Worm (Caenorhabditis elegans): ENCODE measurements around the gene pqn-29.

pqn-29 gene

DNA sequence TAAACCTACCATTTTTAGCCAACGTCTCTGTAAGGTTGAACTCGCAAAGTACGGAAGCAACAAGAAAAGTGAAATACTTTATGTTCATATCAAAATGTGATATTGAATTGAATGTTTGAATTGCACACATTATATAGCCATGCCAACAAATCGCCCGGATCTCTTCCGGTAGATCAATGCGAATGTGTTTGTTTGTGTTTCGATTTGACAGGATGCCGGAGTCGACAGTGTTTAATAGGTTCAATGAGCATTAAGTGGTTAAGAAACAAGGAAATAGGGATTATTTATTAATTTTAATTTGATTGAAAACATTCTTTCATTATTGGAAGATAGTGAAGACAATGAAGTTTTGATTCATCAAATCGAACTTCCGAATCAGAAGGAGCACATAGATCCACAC, at the start of gene pqn-29:
Gene pqn-29, minus strand, starts transcription at position 101 of the 400 bp plus-strand sequence.
- no peak for TF ChIP-seq unc-62 (GFP tag; optimal IDR thresholded peaks at IDR 0.05)

DNA sequence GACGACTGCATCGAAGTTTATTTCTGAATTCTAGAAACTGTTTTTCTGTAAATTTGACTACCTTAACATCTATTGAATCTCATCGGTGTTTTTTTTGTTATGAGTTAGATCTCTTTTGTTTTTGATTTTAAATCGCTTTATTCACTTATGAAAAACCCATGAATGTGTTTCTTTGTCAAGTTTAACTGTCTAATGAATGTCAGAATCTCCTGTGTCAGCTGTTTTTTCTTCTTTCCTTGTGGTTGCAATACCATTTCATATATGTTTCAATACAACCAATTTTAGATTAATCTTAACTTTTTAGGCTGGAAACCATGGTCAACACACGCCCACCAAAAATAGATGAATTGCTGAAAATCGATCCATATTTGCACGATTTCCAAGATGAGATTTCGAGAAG, 48.9 kb upstream of the pqn-29 start, which contains the start of gene T04A8.7:
Gene T04A8.7, plus strand, starts transcription at position 301 of the 400 bp plus-strand sequence.
- TF ChIP-seq unc-62 (GFP tag; optimal IDR thresholded peaks at IDR 0.05) = no peak

DNA sequence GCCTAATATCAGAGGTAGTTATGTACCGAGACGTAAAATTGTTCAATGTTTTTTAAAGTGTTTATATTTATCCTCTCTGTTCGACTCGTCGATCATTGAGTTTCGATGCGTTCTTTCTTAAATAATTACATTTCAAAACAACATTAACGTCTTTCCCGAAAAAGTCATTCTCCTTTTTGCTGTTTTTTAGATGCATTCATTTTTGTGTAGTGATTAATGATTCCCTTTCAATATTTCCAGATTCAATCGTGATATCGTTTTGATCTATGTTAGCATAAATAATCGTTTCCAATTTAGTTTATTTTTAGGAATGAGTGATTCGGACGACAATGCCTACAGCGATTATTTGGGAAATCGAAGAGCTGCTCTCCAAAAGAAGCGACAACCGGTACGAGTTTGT, 47.5 kb upstream of the pqn-29 start, which contains the start of gene T04A8.8:
Gene T04A8.8, plus strand, starts transcription at position 301 of the 400 bp plus-strand sequence.
- TF ChIP-seq unc-62 (GFP tag; optimal IDR thresholded peaks at IDR 0.05) = no peak

DNA sequence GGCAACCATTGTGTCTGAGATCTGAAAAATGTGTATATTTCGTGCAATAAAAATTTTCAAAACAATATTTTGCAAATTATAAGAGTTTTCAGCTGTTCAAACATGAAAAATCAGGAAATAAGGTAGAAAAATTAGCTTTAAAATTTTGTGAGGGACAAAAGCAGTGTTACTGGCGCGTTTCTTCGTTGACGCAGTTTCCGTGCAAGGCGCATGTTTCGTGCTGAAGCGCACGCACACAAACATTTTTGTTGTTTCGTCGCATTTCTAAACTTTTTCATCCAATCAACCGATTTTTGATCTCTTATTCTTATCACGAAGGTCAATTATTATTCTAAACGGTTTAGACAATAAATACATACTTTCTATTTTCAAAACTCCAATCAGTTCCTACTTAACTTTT, 47.1 kb upstream of the pqn-29 start, which contains the start of gene nifk-1:
Gene nifk-1, minus strand, starts transcription at position 27 of the 400 bp plus-strand sequence.
- no peak for TF ChIP-seq unc-62 (GFP tag; optimal IDR thresholded peaks at IDR 0.05)

DNA sequence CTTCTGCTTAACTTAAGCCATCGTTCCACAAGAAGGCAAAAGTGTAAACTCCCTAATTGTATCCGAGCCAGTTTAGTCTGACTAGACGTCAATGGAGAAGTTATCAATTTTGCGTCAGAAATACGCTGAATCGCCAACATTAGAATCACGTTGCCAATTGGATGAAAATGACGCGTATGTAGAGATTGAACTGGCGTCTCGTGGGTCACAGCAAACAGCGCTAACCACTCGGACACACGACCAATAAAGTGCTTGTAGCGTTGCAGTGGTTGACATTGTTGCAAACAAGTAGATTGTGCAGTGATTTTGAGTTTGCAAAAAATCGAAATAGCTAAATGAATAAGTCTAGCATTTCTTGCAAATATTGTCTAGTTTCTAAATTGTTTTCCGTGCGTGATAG, 43.4 kb upstream of the pqn-29 start:
- no peak for TF ChIP-seq unc-62 (GFP tag; optimal IDR thresholded peaks at IDR 0.05)

DNA sequence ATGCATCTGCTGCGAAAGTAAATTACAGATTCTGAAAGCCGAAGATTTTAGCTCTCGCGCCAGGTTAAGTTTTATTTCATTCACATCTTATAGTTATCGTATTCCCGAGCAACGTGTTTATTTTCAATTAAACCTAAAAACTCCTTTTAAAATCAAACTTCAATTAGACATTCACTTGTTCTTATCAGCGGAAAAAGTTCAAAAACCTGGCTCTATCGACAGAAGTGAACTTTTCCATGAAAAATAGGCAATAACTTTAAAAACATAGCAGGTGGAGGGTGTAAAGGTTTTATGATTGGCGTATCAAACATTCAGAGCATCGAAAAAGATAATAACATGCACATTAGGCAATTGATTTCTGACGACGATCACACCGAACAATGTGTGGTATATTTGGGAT, 42.8 kb upstream of the pqn-29 start, which contains the start of gene ppat-1:
Gene ppat-1, plus strand, starts transcription at position 316 of the 400 bp plus-strand sequence.
- TF ChIP-seq unc-62 (GFP tag; optimal IDR thresholded peaks at IDR 0.05) = no peak

DNA sequence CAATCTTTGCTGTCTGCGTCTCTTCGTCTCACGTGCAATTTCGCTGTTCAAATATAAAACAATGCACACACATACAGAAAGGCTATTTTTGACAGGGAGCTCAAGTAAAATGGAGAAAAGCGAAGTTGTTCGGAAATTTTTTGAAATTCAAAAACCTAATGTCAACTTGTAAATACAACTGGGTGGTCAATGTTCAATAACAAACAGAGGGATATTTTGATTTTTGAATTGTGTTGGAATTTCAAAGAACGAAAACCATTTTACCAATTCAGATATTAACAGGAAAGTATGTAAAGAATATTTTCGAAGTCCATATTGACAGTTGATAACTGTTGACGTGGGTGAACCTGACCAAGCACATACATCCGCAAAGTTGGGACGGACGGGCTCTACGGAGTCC, 42.2 kb upstream of the pqn-29 start, which contains the start of gene tag-243:
Gene tag-243, minus strand, starts transcription at position 101 of the 400 bp plus-strand sequence.
- TF ChIP-seq unc-62 (GFP tag; optimal IDR thresholded peaks at IDR 0.05) = no peak

DNA sequence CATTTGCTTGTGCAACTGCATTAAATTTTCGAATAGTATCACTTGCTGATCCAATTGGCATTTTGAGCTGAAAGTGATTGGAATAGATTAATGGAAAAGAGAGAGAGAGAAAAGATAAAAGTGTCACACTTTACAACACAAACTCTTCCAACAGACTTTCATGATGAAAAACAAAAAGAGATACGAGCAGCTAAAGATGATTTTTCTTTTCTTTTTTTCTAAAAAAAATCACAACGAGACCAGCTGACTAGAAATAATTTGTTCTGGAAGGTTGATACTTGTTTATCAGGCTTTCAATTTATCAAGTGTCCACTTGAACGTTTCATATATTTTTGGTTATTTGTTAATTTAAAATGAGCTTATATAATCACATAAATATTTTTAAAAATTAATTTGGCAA, 41.0 kb upstream of the pqn-29 start:
- no peak for TF ChIP-seq unc-62 (GFP tag; optimal IDR thresholded peaks at IDR 0.05)

DNA sequence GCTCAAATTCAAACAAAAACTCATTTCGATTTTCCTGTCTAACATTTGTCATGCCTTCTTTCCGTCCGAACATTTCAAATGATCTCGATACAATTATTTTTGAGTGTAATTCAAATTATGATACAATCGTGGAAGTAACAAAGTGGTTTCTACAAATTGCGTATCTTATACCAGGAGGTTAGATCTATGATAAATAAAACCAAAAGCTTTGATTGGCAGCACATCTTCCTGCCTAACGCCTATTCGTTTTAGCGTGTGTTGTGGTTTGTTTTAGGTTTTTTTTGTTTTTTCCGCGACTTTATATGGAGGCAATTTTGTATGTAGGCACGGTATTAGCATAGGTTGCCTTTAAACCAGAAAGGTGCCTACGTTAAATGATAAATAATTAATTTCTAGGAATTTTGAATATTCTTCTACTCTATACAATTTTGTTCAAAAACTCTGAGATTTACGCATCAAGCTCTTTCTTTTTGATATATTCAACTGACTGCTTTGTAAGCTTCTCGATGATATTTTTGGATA, 33.9 kb upstream of the pqn-29 start, which contains the start of gene srg-11:
Gene srg-11, plus strand, starts transcription at position 51 of the 522 bp plus-strand sequence.
- no peak for TF ChIP-seq unc-62 (GFP tag; optimal IDR thresholded peaks at IDR 0.05)

DNA sequence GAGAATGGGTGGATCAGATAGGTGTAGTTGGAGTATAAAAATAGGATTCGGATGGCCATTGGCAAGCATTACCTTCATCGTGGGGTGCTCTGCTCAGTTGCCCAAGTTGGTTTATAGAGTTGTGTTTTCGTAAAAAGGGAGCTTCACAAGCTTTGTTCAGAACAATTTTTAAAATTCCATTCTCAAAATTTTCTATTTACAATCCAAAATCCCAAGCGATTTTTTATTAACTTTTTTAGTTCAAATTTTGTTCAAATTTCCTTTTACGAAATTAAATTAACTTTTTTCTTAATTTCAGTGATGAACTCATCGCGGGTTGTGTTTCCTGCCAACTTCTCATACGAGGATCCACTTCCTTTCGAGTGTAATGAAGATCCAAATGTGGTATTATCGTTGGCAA, 31.3 kb upstream of the pqn-29 start, which contains the start of gene srg-10:
Gene srg-10, plus strand, starts transcription at position 301 of the 400 bp plus-strand sequence.
- no peak for TF ChIP-seq unc-62 (GFP tag; optimal IDR thresholded peaks at IDR 0.05)

DNA sequence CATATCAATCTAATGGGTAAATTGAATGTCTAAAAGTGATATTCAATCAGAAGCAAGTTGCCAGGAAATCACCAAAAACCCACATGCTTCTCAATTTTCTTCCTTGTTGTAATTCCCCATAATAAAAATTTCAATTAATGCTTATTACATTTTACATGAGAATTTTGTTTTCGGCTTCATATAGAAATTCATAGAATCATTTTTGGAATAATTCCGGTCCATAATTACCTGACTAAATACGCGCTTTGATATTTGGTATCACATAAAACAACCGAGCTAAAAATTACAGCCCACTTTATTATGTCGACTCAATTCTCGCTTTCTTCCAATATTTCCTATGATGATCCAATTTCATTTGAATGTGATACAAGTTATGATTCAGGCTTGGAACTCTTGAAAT, 25.8 kb upstream of the pqn-29 start, which contains the start of gene srg-13:
Gene srg-13, plus strand, starts transcription at position 301 of the 400 bp plus-strand sequence.
- no peak for TF ChIP-seq unc-62 (GFP tag; optimal IDR thresholded peaks at IDR 0.05)

DNA sequence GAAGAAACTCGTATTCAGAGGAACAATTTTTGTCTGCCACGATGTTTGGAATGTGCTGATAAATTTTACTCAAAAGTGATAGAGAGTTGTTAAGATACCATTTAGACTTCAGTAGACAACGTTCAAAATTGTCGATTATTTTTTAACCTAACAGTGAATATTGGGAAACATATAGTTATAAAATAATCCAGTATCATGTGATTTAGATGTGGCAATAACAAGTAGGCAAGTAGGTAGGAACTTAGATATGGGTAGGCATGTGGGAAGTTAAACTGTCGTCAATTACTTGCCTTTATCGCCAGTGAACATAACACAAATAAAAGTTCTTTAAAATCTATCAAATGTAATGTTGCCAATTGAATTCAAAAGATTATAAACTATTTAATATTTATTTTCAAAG, 25.3 kb upstream of the pqn-29 start, which contains the start of gene T23F11.11:
Gene T23F11.11, minus strand, starts transcription at position 101 of the 400 bp plus-strand sequence.
- TF ChIP-seq unc-62 (GFP tag; optimal IDR thresholded peaks at IDR 0.05) = no peak

DNA sequence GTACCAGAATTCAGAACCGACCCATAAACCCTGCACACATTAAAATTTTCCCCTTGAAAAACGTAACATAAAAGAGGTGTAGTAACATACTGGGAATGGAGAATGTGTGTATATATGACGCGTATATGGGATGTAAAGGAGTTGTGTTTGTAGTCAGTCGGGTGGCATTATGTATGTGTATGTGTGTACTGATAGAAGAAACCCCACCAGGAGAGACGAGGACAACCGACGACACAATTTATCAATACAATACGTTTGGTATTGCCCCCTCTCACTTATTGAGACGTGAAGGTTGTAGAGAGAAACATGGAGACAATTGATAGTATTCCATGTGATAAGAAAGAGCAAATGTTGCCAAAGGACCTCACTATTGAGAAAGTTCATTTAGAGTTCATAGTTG, 21.9 kb upstream of the pqn-29 start:
- TF ChIP-seq unc-62 (GFP tag; optimal IDR thresholded peaks at IDR 0.05) = no peak

DNA sequence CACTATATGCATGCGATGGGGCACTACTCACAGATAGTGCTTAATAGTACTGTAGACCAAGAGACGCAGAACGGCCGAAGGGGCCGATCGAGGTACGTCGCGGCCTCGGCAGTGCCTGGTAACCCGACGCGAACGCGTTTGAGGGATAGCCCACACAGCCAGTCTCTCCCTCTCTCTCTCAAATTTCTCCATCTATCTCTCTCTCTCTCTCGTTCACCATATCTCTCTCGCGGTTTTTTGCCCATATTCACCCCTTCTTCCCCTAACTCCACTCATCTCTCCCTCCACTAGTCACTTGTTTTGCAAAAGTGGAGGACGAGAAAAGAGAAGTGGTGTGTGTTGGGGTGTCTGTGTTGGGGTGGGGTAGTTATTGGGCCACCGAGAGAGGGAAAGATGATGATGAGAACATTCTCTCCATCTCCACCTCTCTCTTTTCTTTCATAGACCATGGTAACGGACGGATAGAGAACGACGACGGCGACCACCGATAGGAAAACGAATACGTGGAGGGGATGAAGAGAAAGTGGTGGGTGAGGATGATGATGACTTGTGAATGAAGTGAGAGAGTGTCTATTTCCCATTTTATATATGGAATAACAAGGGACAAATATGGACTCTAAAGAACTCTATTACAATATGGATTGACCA, 20.7 kb upstream of the pqn-29 start:
- TF ChIP-seq unc-62 (GFP tag; optimal IDR thresholded peaks at IDR 0.05) = no peak

DNA sequence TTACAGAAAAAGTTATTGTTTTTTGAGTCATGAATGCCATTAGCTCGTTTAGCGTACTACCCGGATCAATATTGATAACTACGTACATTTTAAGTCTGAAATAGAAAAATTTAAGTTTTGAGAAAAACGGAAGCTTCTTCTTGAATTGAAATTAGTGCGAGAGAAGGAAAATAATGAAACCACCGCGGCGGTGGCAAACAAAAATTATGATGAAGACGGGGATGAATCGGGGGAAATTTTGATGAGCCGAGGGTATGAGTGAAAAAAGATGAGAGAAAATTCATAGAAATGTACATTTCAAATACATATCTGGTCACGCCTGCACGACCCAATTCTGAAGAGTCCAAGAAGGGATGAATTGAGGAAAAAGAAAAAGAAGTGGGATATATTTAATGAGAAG, 19.1 kb upstream of the pqn-29 start, which contains the start of gene T23F11.4:
Gene T23F11.4, minus strand, starts transcription at position 101 of the 400 bp plus-strand sequence.
- no peak for TF ChIP-seq unc-62 (GFP tag; optimal IDR thresholded peaks at IDR 0.05)

DNA sequence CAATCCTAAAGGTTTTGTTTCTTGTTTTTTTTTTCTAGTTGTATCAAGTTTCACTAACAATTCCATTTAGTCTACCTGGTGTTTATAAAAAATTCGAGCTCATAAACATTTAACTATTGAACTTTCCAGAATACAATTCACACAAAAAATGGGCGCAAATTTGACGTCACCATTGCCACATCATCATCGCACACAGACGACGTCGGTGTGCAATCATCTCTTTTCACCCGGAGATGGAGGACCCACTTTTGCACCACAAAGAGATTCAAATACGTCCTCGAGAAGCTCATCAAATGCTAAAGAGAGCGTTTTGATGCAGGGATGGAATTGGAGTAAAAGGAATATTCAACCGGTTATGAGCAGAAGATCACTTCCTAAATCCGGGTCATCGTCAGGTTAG, 13.3 kb upstream of the pqn-29 start:
- TF ChIP-seq unc-62 (GFP tag; optimal IDR thresholded peaks at IDR 0.05) = no peak

DNA sequence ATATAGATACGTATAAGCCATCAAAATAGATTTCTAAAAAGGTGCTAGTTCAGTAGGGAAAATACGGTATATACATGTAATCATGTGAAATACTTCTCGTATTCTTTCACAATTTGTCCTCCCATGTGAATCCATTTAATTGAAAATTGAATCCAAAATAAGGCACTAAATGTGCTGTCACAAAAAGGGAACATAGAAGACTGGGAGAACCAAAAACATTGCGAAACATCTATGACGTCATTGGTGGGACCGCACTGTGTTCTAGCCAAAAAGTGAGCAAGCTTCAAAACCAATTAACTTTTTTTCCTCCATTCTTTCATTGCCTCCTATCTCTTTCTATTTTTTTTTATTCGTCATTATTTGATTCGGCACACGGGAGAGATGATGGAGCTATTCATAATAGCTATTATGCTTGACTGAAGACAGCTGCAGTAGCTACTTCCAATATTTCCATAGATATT, 12.3 kb upstream of the pqn-29 start, which contains the start of gene cdka-1:
Gene cdka-1, plus strand, starts transcription at position 411 of the 461 bp plus-strand sequence.
- no peak for TF ChIP-seq unc-62 (GFP tag; optimal IDR thresholded peaks at IDR 0.05)
